Worm (Caenorhabditis elegans) whole organism, mixed stage, embryonic: Measurements from ENCODE around the gene Y48C3A.5.

ENCODE experiments used
- ces-1 ChIP-seq: fragments of 150-350 bp; optimal IDR thresholded peaks from 2 replicates; lab custom pipeline; 2014; ENCODE audit warnings: missing biosample characterization, missing genetic modification reagents, missing genetic modification characterization
- cnd-1 ChIP-seq: fragments of 200-800 bp; sonication (Bioruptor generic); optimal IDR thresholded peaks from 2 replicates; lab custom pipeline; 2018; ENCODE audit warnings: mild to moderate bottlenecking, missing genetic modification characterization, missing compliant biosample characterization
- elt-3 ChIP-seq: fragments of 150-350 bp; optimal IDR thresholded peaks from 2 replicates; lab custom pipeline; 2014; ENCODE audit warnings: missing biosample characterization, missing genetic modification characterization
- lin-13 ChIP-seq: fragments of 150-350 bp; optimal IDR thresholded peaks from 2 replicates; lab custom pipeline; 2014; ENCODE audit warnings: missing biosample characterization, missing genetic modification characterization
- lsy-2 ChIP-seq: fragments of 150-350 bp; optimal IDR thresholded peaks from 2 replicates; lab custom pipeline; 2014; ENCODE audit warnings: missing biosample characterization, missing genetic modification characterization
- nhr-12 ChIP-seq: fragments of 150-350 bp; optimal IDR thresholded peaks from 2 replicates; lab custom pipeline; 2014; ENCODE audit warnings: missing biosample characterization, missing genetic modification characterization
- nhr-237 ChIP-seq: fragments of 150-350 bp; optimal IDR thresholded peaks from 2 replicates; lab custom pipeline; 2014; ENCODE audit warnings: missing biosample characterization, missing genetic modification characterization
- nhr-28 ChIP-seq: fragments of 150-350 bp; optimal IDR thresholded peaks from 2 replicates; lab custom pipeline; 2014; ENCODE audit warnings: missing biosample characterization, missing genetic modification characterization
- nhr-76 ChIP-seq: sonication (generic microtip); optimal IDR thresholded peaks from 2 replicates; lab custom pipeline; 2017; ENCODE audit warnings: missing biosample characterization, missing genetic modification characterization
- pha-4 ChIP-seq: fragments of 150-350 bp; optimal IDR thresholded peaks from 2 replicates; lab custom pipeline; 2018; ENCODE audit warnings: missing biosample characterization, missing genetic modification reagents, missing genetic modification characterization
- ztf-11 ChIP-seq: fragments of 150-350 bp; optimal IDR thresholded peaks from 2 replicates; lab custom pipeline; 2014; ENCODE audit warnings: missing biosample characterization, missing genetic modification characterization

DNA sequence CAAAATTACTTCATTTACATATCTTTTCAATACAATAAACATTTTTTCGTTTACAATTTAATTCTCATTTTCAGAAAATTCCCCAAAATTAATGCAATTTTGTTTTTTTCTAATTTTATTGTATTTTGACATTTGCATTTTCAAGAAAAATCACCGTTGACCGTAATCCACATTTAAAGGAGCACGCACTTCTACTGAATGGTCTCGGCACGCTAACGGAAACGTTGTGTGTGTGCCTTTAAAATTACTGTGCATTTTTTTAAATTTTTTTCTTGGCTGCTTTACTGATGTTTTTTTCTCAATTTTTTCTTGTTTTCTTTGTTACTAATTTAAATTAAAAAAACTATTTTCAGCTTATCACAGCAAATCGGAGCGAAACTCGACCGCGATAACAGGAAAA, 10.3 kb upstream of the Y48C3A.5 start:
- TF ChIP-seq ztf-11 (tag; lab: Kevin White, UChicago) (no peak), nhr-12 (no peak), pha-4 (tag; lab: Kevin White, UChicago) (no peak), nhr-237 (tag; lab: Kevin White, UChicago) (no peak), cnd-1 (tag; lab: Kevin White, UChicago) (no peak), lsy-2 (tag; lab: Kevin White, UChicago) (no peak), elt-3 (tag; lab: Kevin White, UChicago) (no peak), ces-1 (no peak), nhr-76 (no peak), nhr-28 (tag; lab: Kevin White, UChicago) (no peak), lin-13 (no peak)
